Fruit fly (Drosophila melanogaster): ENCODE data around the gene CG13248.

DNA sequence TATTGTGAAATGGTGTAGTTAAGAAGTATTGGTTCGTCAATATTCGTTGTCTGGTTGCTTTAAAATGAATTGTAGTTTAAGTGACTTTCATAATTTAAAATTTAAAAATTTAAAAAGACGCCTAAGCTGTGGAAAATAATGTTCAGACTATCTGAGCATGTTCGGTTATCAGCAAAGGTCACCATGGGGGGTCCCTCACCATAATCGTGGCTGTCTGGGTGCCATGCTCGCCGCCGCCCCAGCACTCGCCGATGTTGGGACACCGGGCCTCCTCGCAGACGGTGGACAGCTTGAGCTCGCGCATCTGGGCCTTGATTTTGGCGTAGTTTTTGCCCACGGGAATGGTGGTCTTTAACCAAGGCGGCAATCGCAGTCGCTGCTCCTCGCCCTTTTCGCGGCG lies 21.3 kb upstream of the CG13248 start:
- TF ChIP-seq Vsx2 (GFP tag; optimal IDR thresholded peaks at IDR 0.05; ENCODE audit: partially characterized antibody) (no peak), dl (GFP tag; optimal IDR thresholded peaks at IDR 0.05; ENCODE audit: insufficient read depth in 1 of 2, partially characterized antibody in 2 of 2) (no peak)
